Worm (Caenorhabditis elegans) whole organism, L4 larva: ENCODE data around the gene srx-50.

Source experiments
- D1046.2 ChIP-seq: fragments of 200-800 bp; sonication (Bioruptor generic); IDR thresholded peaks from 2 replicates; pipeline ENCODE4 v1.3.6; 2022; ENCODE audit warnings: missing genetic modification characterization, missing compliant biosample characterization
- F10B5.3 ChIP-seq: sonication (generic microtip); optimal IDR thresholded peaks from 2 replicates; lab custom pipeline; 2016; ENCODE audit warnings: mild to moderate bottlenecking, missing genetic modification characterization, missing compliant biosample characterization
- F44E2.7 ChIP-seq: fragments of 200-800 bp; sonication (Bioruptor generic); IDR thresholded peaks from 2 replicates; pipeline ENCODE4 v2.1.2; 2022; ENCODE audit warnings: missing genetic modification characterization, missing compliant biosample characterization
- R02D3.7 ChIP-seq: fragments of 150-350 bp; sonication (generic microtip); optimal IDR thresholded peaks from 3 replicates; lab custom pipeline; 2014; ENCODE audit warnings: missing biosample characterization, missing genetic modification characterization
- ZK337.2 ChIP-seq: fragments of 200-800 bp; sonication (Bioruptor generic); IDR thresholded peaks from 2 replicates; pipeline ENCODE4 v1.3.6; 2022; ENCODE audit warnings: missing genetic modification reagents, missing genetic modification characterization, missing compliant biosample characterization
- aly-2 ChIP-seq: sonication (generic microtip); optimal IDR thresholded peaks from 2 replicates; lab custom pipeline; 2018; ENCODE audit warnings: missing biosample characterization, missing genetic modification characterization
- ceh-32 ChIP-seq: sonication (generic microtip); optimal IDR thresholded peaks from 2 replicates; lab custom pipeline; 2016; ENCODE audit warnings: mild to moderate bottlenecking, missing genetic modification characterization, missing compliant biosample characterization; ENCODE audit not compliant: poor library complexity
- ceh-44 ChIP-seq: fragments of 200-800 bp; sonication (Bioruptor generic); IDR thresholded peaks from 2 replicates; pipeline ENCODE4 v1.3.6; 2022; ENCODE audit warnings: missing genetic modification reagents, missing genetic modification characterization, missing compliant biosample characterization
- ceh-82 ChIP-seq: sonication (generic microtip); optimal IDR thresholded peaks from 2 replicates; lab custom pipeline; 2017; ENCODE audit warnings: missing biosample characterization, missing genetic modification characterization
- ctbp-1 ChIP-seq: fragments of 200-800 bp; sonication (Bioruptor generic); IDR thresholded peaks from 2 replicates; pipeline ENCODE4 v1.3.6; 2022; ENCODE audit warnings: missing genetic modification reagents, missing genetic modification characterization, missing compliant biosample characterization
- daf-16 ChIP-seq, 3 experiments: sonication (generic microtip); optimal IDR thresholded peaks; 2 replicates each; lab custom pipeline; 2016 to 2017; ENCODE audit warnings: missing genetic modification characterization in 3 of 3, missing genetic modification reagents in 3 of 3, mild to moderate bottlenecking in 2 of 3, missing compliant biosample characterization in 2 of 3, missing biosample characterization in 1 of 3, moderate library complexity in 1 of 3
- daf-19 ChIP-seq: fragments of 200-800 bp; sonication (Bioruptor generic); conservative IDR thresholded peaks from 2 replicates; pipeline ENCODE4 v1.3.6; 2022; ENCODE audit warnings: missing genetic modification characterization, missing compliant biosample characterization
- daf-8 ChIP-seq: fragments of 200-800 bp; sonication (Bioruptor generic); IDR thresholded peaks from 2 replicates; pipeline ENCODE4 v1.3.6; 2022; ENCODE audit warnings: missing genetic modification characterization, missing compliant biosample characterization
- dmd-9 ChIP-seq: fragments of 200-800 bp; sonication (Bioruptor generic); IDR thresholded peaks from 2 replicates; pipeline ENCODE4 v1.3.6; 2022; ENCODE audit warnings: missing genetic modification reagents, missing genetic modification characterization, missing compliant biosample characterization
- dpl-1 ChIP-seq: fragments of 150-350 bp; optimal IDR thresholded peaks from 2 replicates; lab custom pipeline; 2014; ENCODE audit warnings: missing biosample characterization, missing genetic modification reagents, missing genetic modification characterization
- duxl-1 ChIP-seq: sonication (generic microtip); optimal IDR thresholded peaks from 2 replicates; lab custom pipeline; 2016; ENCODE audit warnings: mild to moderate bottlenecking, missing genetic modification characterization, moderate library complexity, missing compliant biosample characterization; ENCODE audit not compliant: poor library complexity
- dve-1 ChIP-seq: sonication (generic microtip); optimal IDR thresholded peaks from 2 replicates; lab custom pipeline; 2017; ENCODE audit warnings: antibody characterized with exemption, mild to moderate bottlenecking, missing genetic modification characterization, missing compliant biosample characterization; ENCODE audit not compliant: insufficient read depth
- egl-27 ChIP-seq: sonication (generic microtip); optimal IDR thresholded peaks from 3 replicates; lab custom pipeline; 2017; ENCODE audit warnings: missing biosample characterization, missing genetic modification reagents, missing genetic modification characterization
- egl-43 ChIP-seq: fragments of 200-800 bp; sonication (Bioruptor generic); IDR thresholded peaks from 2 replicates; pipeline ENCODE4 v1.3.6; 2022; ENCODE audit warnings: missing genetic modification reagents, missing genetic modification characterization, missing compliant biosample characterization
- fos-1 ChIP-seq: fragments of 150-350 bp; optimal IDR thresholded peaks from 2 replicates; lab custom pipeline; 2014; ENCODE audit warnings: missing biosample characterization, missing genetic modification characterization
- gei-8 ChIP-seq: fragments of 200-800 bp; sonication (Bioruptor generic); optimal IDR thresholded peaks from 2 replicates; lab custom pipeline; 2018; ENCODE audit warnings: mild to moderate bottlenecking, missing genetic modification characterization, missing compliant biosample characterization
- hlh-30 ChIP-seq: sonication (generic microtip); optimal IDR thresholded peaks from 2 replicates; lab custom pipeline; 2017; ENCODE audit warnings: antibody characterized with exemption, mild to moderate bottlenecking, missing genetic modification characterization, missing compliant biosample characterization; ENCODE audit not compliant: insufficient read depth
- lin-1 ChIP-seq: fragments of 200-800 bp; sonication (Bioruptor generic); IDR thresholded peaks from 2 replicates; pipeline ENCODE4 v1.3.6; 2022; ENCODE audit warnings: missing genetic modification reagents, missing genetic modification characterization, missing compliant biosample characterization
- lin-15B ChIP-seq: fragments of 150-350 bp; sonication (generic microtip); optimal IDR thresholded peaks from 3 replicates; lab custom pipeline; 2014; ENCODE audit warnings: missing biosample characterization, missing genetic modification characterization
- lin-29 ChIP-seq: fragments of 200-800 bp; sonication (Bioruptor generic); IDR thresholded peaks from 2 replicates; pipeline ENCODE4 v1.3.6; 2022; ENCODE audit warnings: missing genetic modification reagents, missing genetic modification characterization, missing compliant biosample characterization
- lin-38 ChIP-seq: fragments of 200-800 bp; sonication (Bioruptor generic); IDR thresholded peaks from 2 replicates; pipeline ENCODE4 v1.3.6; 2022; ENCODE audit warnings: missing genetic modification reagents, missing genetic modification characterization, missing compliant biosample characterization
- lin-39 ChIP-seq: fragments of 150-350 bp; optimal IDR thresholded peaks from 2 replicates; lab custom pipeline; 2014; ENCODE audit warnings: missing biosample characterization, missing genetic modification reagents, missing genetic modification characterization
- madf-5 ChIP-seq, 2 experiments: fragments of 200-800 bp; sonication (Bioruptor generic); IDR thresholded peaks; 2 replicates each; pipeline ENCODE4 v1.3.6; 2022; ENCODE audit warnings: missing compliant biosample characterization in 2 of 2, missing genetic modification characterization in 2 of 2
- mdl-1 ChIP-seq, 2 experiments: fragments of 150-350 bp in 1 of 2; sonication (generic microtip) in 1 of 2; optimal IDR thresholded peaks; 2 replicates each; lab custom pipeline; 2014 to 2017; ENCODE audit warnings: missing biosample characterization in 2 of 2, missing genetic modification characterization in 2 of 2
- mep-1 ChIP-seq: fragments of 150-350 bp; sonication (generic microtip); optimal IDR thresholded peaks from 3 replicates; lab custom pipeline; 2014; ENCODE audit warnings: missing biosample characterization, missing genetic modification characterization
- mxl-2 ChIP-seq: fragments of 200-800 bp; sonication (Bioruptor generic); conservative IDR thresholded peaks from 2 replicates; pipeline ENCODE4 v1.3.6; 2022; ENCODE audit warnings: missing genetic modification reagents, missing genetic modification characterization, missing compliant biosample characterization
- mxl-3 ChIP-seq: fragments of 200-800 bp; sonication (Bioruptor generic); optimal IDR thresholded peaks from 2 replicates; lab custom pipeline; 2018; ENCODE audit warnings: mild to moderate bottlenecking, missing genetic modification characterization, missing compliant biosample characterization
- nhr-11 ChIP-seq: fragments of 150-350 bp; optimal IDR thresholded peaks from 2 replicates; lab custom pipeline; 2014; ENCODE audit warnings: missing biosample characterization, missing genetic modification characterization
- nhr-237 ChIP-seq: sonication (generic microtip); optimal IDR thresholded peaks from 2 replicates; lab custom pipeline; 2017; ENCODE audit warnings: missing biosample characterization, missing genetic modification characterization
- nhr-25 ChIP-seq: sonication (generic microtip); optimal IDR thresholded peaks from 2 replicates; lab custom pipeline; 2017; ENCODE audit warnings: missing genetic modification characterization, mild to moderate bottlenecking, missing compliant biosample characterization, antibody characterized with exemption, moderate library complexity, borderline replicate concordance; ENCODE audit not compliant: insufficient read depth
- nhr-28 ChIP-seq: fragments of 150-350 bp; optimal IDR thresholded peaks from 2 replicates; lab custom pipeline; 2014; ENCODE audit warnings: missing biosample characterization, missing genetic modification characterization
- nhr-41 ChIP-seq: fragments of 200-800 bp; sonication (Bioruptor generic); IDR thresholded peaks from 2 replicates; pipeline ENCODE4 v1.3.6; 2022; ENCODE audit warnings: missing genetic modification reagents, missing genetic modification characterization, missing compliant biosample characterization
- nhr-42 ChIP-seq: fragments of 200-800 bp; sonication (Bioruptor generic); IDR thresholded peaks from 2 replicates; pipeline ENCODE4 v1.3.6; 2022; ENCODE audit warnings: missing genetic modification characterization, missing compliant biosample characterization
- nhr-48 ChIP-seq: sonication (generic microtip); optimal IDR thresholded peaks from 2 replicates; lab custom pipeline; 2016; ENCODE audit warnings: mild to moderate bottlenecking, missing genetic modification characterization, missing compliant biosample characterization
- nhr-6 ChIP-seq: fragments of 150-350 bp; optimal IDR thresholded peaks from 2 replicates; lab custom pipeline; 2014; ENCODE audit warnings: missing biosample characterization, missing genetic modification characterization
- nhr-76 ChIP-seq: fragments of 150-350 bp; optimal IDR thresholded peaks from 2 replicates; lab custom pipeline; 2014; ENCODE audit warnings: missing biosample characterization, missing genetic modification characterization
- nhr-77 ChIP-seq: fragments of 150-350 bp; optimal IDR thresholded peaks from 2 replicates; lab custom pipeline; 2014; ENCODE audit warnings: missing biosample characterization, missing genetic modification characterization
- php-3 ChIP-seq: fragments of 200-800 bp; sonication (Bioruptor generic); IDR thresholded peaks from 2 replicates; pipeline ENCODE4 v1.3.6; 2022; ENCODE audit warnings: missing genetic modification reagents, missing genetic modification characterization, missing compliant biosample characterization
- saeg-2 ChIP-seq: fragments of 200-800 bp; sonication (Bioruptor generic); IDR thresholded peaks from 2 replicates; pipeline ENCODE4 v1.3.6; 2022; ENCODE audit warnings: missing genetic modification reagents, missing genetic modification characterization, missing compliant biosample characterization
- snpc-1.2 ChIP-seq: fragments of 200-800 bp; sonication (Bioruptor generic); IDR thresholded peaks from 2 replicates; pipeline ENCODE4 v1.3.6; 2022; ENCODE audit warnings: missing genetic modification reagents, missing genetic modification characterization, missing compliant biosample characterization
- spr-3 ChIP-seq: fragments of 200-800 bp; sonication (Bioruptor generic); optimal IDR thresholded peaks from 2 replicates; lab custom pipeline; 2018; ENCODE audit warnings: mild to moderate bottlenecking, missing genetic modification characterization, missing compliant biosample characterization
- zag-1 ChIP-seq: fragments of 150-350 bp; optimal IDR thresholded peaks from 2 replicates; lab custom pipeline; 2014; ENCODE audit warnings: missing biosample characterization, missing genetic modification characterization
- zfp-2 ChIP-seq: sonication (generic microtip); optimal IDR thresholded peaks from 2 replicates; lab custom pipeline; 2016; ENCODE audit warnings: mild to moderate bottlenecking, missing genetic modification characterization, missing compliant biosample characterization
- zip-2 ChIP-seq: fragments of 150-350 bp; optimal IDR thresholded peaks from 2 replicates; lab custom pipeline; 2014; ENCODE audit warnings: missing biosample characterization, missing genetic modification characterization
- ztf-7 ChIP-seq: fragments of 150-350 bp; optimal IDR thresholded peaks from 2 replicates; lab custom pipeline; 2014; ENCODE audit warnings: missing biosample characterization, missing genetic modification characterization

Gene srx-50

DNA sequence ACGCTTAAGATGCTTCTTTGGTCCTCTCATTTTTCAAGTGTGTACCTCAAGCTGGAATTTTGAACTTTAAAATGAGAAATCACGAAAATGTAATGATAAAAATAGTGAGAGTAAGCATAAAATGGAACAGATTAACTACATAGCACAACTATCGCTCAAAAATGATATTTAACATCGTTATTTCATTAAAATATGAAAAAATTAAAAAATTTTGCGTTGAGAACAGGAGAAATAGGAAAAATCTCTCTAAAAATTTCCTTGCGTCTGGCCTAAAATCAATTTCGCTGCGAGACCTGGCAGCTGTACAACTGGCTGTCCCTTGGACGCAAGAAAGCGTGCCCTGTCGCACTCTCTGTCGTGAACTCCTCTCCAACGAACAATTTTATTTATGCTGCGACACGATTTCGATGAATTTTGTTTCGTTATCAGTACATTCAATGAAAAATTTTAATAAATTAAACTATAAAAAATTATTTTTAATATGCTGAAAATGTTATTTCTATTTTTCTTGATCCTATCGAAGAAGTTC is 26.9 kb downstream of the srx-50 start, which contains the start of gene rps-4:
TSS of gene rps-4 (minus strand) at position 51 of the 529 bp plus-strand sequence.
- no peak for TF ChIP-seq nhr-41
- TF ChIP-seq ceh-44 (GFP tag; lab: Robert Waterston, UW): 0 out of 2 replicates have a peak, but pooled peaks have one; percentile 5
- TF ChIP-seq mxl-2: no peak
- no peak for TF ChIP-seq zag-1
- no peak for TF ChIP-seq R02D3.7
- peak; percentile 69 for TF ChIP-seq dmd-9
- TF ChIP-seq dpl-1 (GFP tag; lab: Kevin White, UChicago): peak; percentile 87
- no peak for TF ChIP-seq lin-29
- TF ChIP-seq ceh-82 (tag; lab: Kevin White, UChicago): no peak
- TF ChIP-seq lin-39: no peak
- 0 out of 2 replicates have a peak, but pooled peaks have one; percentile 36 for TF ChIP-seq D1046.2 (GFP tag; lab: Robert Waterston, UW)
- peak in 1 of 2 experiments; percentile 43 for TF ChIP-seq daf-16 (GFP tag; optimal IDR thresholded peaks at IDR 0.05; lab: Kevin White, UChicago)
- peak; percentile 92 for TF ChIP-seq daf-16 (tag; optimal IDR thresholded peaks at IDR 0.05; lab: Kevin White, UChicago)
- TF ChIP-seq ztf-7: no peak
- TF ChIP-seq zip-2 (tag; lab: Kevin White, UChicago): no peak
- TF ChIP-seq nhr-25: peak; percentile 43
- TF ChIP-seq mdl-1 (tag; optimal IDR thresholded peaks at IDR 0.05; lab: Kevin White, UChicago): peak in 1 of 2 experiments; percentile 57
- no peak for TF ChIP-seq nhr-237 (tag; lab: Kevin White, UChicago)
- peak; percentile 53 for TF ChIP-seq nhr-48
- peak; percentile 74 for TF ChIP-seq snpc-1.2 (GFP tag; lab: Robert Waterston, UW)
- no peak for TF ChIP-seq nhr-76
- TF ChIP-seq nhr-6 (tag; lab: Kevin White, UChicago): peak; percentile 85
- TF ChIP-seq gei-8 (GFP tag; lab: Kevin White, UChicago): no peak
- no peak for TF ChIP-seq fos-1 (tag; lab: Kevin White, UChicago)
- TF ChIP-seq madf-5 (GFP tag; IDR thresholded peaks at IDR 0.05; lab: Robert Waterston, UW): no peak
- no peak for TF ChIP-seq spr-3 (GFP tag; lab: Kevin White, UChicago)
- TF ChIP-seq lin-38: peak; percentile 97
- peak; percentile 86 for TF ChIP-seq nhr-77 (tag; lab: Kevin White, UChicago)
- no peak for TF ChIP-seq duxl-1
- TF ChIP-seq nhr-42 (GFP tag; lab: Robert Waterston, UW): 0 out of 2 replicates have a peak, but pooled peaks have one; percentile 66
- TF ChIP-seq php-3 (GFP tag; lab: Robert Waterston, UW): 0 out of 2 replicates have a peak, but pooled peaks have one; percentile 42
- no peak for TF ChIP-seq F10B5.3 (tag; lab: Kevin White, UChicago)
- peak; percentile 89 for TF ChIP-seq mep-1 (tag; lab: Kevin White, UChicago)
- TF ChIP-seq egl-43 (GFP tag; lab: Robert Waterston, UW): no peak
- 0 out of 2 replicates have a peak, but pooled peaks have one; percentile 64 for TF ChIP-seq daf-19 (GFP tag; lab: Robert Waterston, UW)
- TF ChIP-seq zfp-2 (tag; lab: Kevin White, UChicago): peak; percentile 51
- TF ChIP-seq daf-8 (GFP tag; lab: Robert Waterston, UW): no peak
- TF ChIP-seq ZK337.2: 0 out of 2 replicates have a peak, but pooled peaks have one; percentile 38
- peak; percentile 74 for TF ChIP-seq lin-15B (tag; lab: Kevin White, UChicago)
- TF ChIP-seq ceh-32 (tag; lab: Kevin White, UChicago): no peak
- no peak for TF ChIP-seq hlh-30
- TF ChIP-seq egl-27 (tag; lab: Kevin White, UChicago): no peak
- no peak for TF ChIP-seq F44E2.7 (GFP tag; lab: Robert Waterston, UW)
- TF ChIP-seq aly-2 (tag; lab: Kevin White, UChicago): no peak
- TF ChIP-seq mxl-3 (GFP tag; lab: Kevin White, UChicago): peak; percentile 44
- no peak for TF ChIP-seq saeg-2 (GFP tag; lab: Robert Waterston, UW)
- peak; percentile 96 for TF ChIP-seq dve-1
- TF ChIP-seq nhr-11 (tag; lab: Kevin White, UChicago): peak; percentile 81
- TF ChIP-seq nhr-28 (tag; lab: Kevin White, UChicago): peak; percentile 87
- no peak for TF ChIP-seq lin-1
- no peak for TF ChIP-seq ctbp-1
